Worm (Caenorhabditis elegans) whole organism, L4 larva: ENCODE results near the gene C06E4.5.

ENCODE experiments used
- F10B5.3 ChIP-seq: sonication (generic microtip); optimal IDR thresholded peaks from 2 replicates; lab custom pipeline; 2016; ENCODE audit warnings: mild to moderate bottlenecking, missing genetic modification characterization, missing compliant biosample characterization
- aly-2 ChIP-seq: sonication (generic microtip); optimal IDR thresholded peaks from 2 replicates; lab custom pipeline; 2018; ENCODE audit warnings: missing biosample characterization, missing genetic modification characterization
- ama-1 ChIP-seq: fragments of 150-350 bp; optimal IDR thresholded peaks from 2 replicates; lab custom pipeline; 2014; ENCODE audit warnings: inconsistent platforms, mixed read lengths
- ceh-82 ChIP-seq: sonication (generic microtip); optimal IDR thresholded peaks from 2 replicates; lab custom pipeline; 2017; ENCODE audit warnings: missing biosample characterization, missing genetic modification characterization
- dmd-9 ChIP-seq: fragments of 200-800 bp; sonication (Bioruptor generic); IDR thresholded peaks from 2 replicates; pipeline ENCODE4 v1.3.6; 2022; ENCODE audit warnings: missing genetic modification reagents, missing genetic modification characterization, missing compliant biosample characterization
- hmg-1.1 ChIP-seq: fragments of 200-800 bp; sonication (Bioruptor generic); IDR thresholded peaks from 2 replicates; pipeline ENCODE4 v1.3.6; 2022; ENCODE audit warnings: missing genetic modification reagents, missing genetic modification characterization, missing compliant biosample characterization
- lin-13 ChIP-seq: fragments of 150-350 bp; optimal IDR thresholded peaks from 2 replicates; lab custom pipeline; 2014; ENCODE audit warnings: missing biosample characterization, missing genetic modification reagents, missing genetic modification characterization
- lir-3 ChIP-seq: sonication (generic microtip); optimal IDR thresholded peaks from 2 replicates; lab custom pipeline; 2016; ENCODE audit warnings: mild to moderate bottlenecking, missing genetic modification characterization, missing compliant biosample characterization
- mdl-1 ChIP-seq, 2 experiments: fragments of 150-350 bp in 1 of 2; sonication (generic microtip) in 1 of 2; optimal IDR thresholded peaks; 2 replicates each; lab custom pipeline; 2014 to 2017; ENCODE audit warnings: missing biosample characterization in 2 of 2, missing genetic modification characterization in 2 of 2
- nhr-237 ChIP-seq: sonication (generic microtip); optimal IDR thresholded peaks from 2 replicates; lab custom pipeline; 2017; ENCODE audit warnings: missing biosample characterization, missing genetic modification characterization
- nhr-76 ChIP-seq: fragments of 150-350 bp; optimal IDR thresholded peaks from 2 replicates; lab custom pipeline; 2014; ENCODE audit warnings: missing biosample characterization, missing genetic modification characterization
- unc-62 ChIP-seq, 3 experiments: fragments of 150-350 bp in 1 of 3; sonication (generic microtip); optimal IDR thresholded peaks in 2 of 3; peaks in 1 of 3; 1 replicate in 1 of 3; 2 replicates in 2 of 3; lab custom pipeline; 2014 to 2017; ENCODE audit warnings: missing biosample characterization in 3 of 3, missing genetic modification characterization in 3 of 3, missing genetic modification reagents in 3 of 3, missing genotype in 1 of 3
- ztf-11 ChIP-seq: fragments of 150-350 bp; optimal IDR thresholded peaks from 2 replicates; lab custom pipeline; 2014; ENCODE audit warnings: missing biosample characterization, missing genetic modification characterization

ce11 chrIV:7250158-7250557 is 4.6 kb upstream of the C06E4.5 start, which contains the start of gene D2024.18:
- TF ChIP-seq unc-62 (GFP tag; optimal IDR thresholded peaks at IDR 0.05 in 1 of 2; lab: Kevin White, UChicago) (no peak), unc-62 (tag; optimal IDR thresholded peaks at IDR 0.05; lab: Kevin White, UChicago) (no peak), mdl-1 (tag; optimal IDR thresholded peaks at IDR 0.05; lab: Kevin White, UChicago) (no peak), ama-1 (lab: Kevin White, UChicago) (no peak), ztf-11 (no peak), aly-2 (tag; lab: Kevin White, UChicago) (no peak), lin-13 (GFP tag; lab: Kevin White, UChicago) (no peak), lir-3 (tag; lab: Kevin White, UChicago) (no peak), ceh-82 (tag; lab: Kevin White, UChicago) (no peak), hmg-1.1 (GFP tag; lab: Robert Waterston, UW) (no peak), F10B5.3 (tag; lab: Kevin White, UChicago) (no peak), nhr-76 (tag; lab: Kevin White, UChicago) (no peak), nhr-237 (tag; lab: Kevin White, UChicago) (no peak), dmd-9 (GFP tag; lab: Robert Waterston, UW) (no peak)
